Fruit fly (Drosophila melanogaster): ENCODE results near the gene CG11327.

Gene CG11327

DNA sequence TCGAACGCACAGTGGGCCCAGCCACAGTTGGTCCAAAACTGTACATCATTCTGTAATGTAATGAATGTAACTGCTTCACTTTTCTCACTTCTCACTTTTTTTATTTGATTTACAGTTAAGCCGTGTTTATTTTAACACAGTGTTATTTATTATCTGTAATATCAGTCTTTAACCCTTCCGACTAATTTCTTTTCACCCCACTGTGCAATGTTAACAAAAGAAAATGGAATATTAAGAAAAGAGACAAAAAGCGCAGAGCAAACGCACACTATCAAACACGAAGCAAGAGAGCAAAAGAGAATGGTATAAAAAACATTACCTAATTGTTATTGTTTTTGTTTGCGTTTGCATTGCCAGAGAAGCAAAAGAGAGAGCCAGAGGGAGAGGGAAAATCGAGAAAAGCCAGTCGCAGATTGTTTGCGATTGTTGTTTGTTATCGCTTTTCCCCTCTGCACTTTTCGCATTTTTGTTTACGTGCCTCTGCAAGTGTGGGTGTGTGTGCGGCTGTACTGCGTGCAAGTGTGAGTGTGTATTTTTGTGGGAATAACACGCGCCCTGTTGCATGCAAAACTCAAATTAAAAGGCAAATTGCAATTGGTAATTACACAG lies 39.3 kb downstream of the CG11327 start (continued):
- TF ChIP-seq CG2199 (GFP tag; IDR thresholded peaks at IDR 0.05) (peak; percentile 98), CoRest (tag; optimal IDR thresholded peaks at IDR 0.05) (peak; percentile 98), sr (GFP tag; IDR thresholded peaks at IDR 0.05) (peak; percentile 90), Doc2 (GFP tag; IDR thresholded peaks at IDR 0.05) (no peak; the same call in 1 of the 2 replicates), H15 (GFP tag; IDR thresholded peaks at IDR 0.05) (peak; percentile 97), CG33213 (GFP tag; optimal IDR thresholded peaks at IDR 0.05) (peak; percentile 98), wek (GFP tag; optimal IDR thresholded peaks at IDR 0.05) (peak; percentile 96), CG12769 (tag; optimal IDR thresholded peaks at IDR 0.05) (peak; percentile 98), fd102C (GFP tag; optimal IDR thresholded peaks at IDR 0.05) (peak; percentile 93), CG7786 (GFP tag; optimal IDR thresholded peaks at IDR 0.05) (peak; percentile 98), CG9797 (GFP tag; optimal IDR thresholded peaks at IDR 0.05) (peak; percentile 62), slbo (GFP tag; IDR thresholded peaks at IDR 0.05) (peak; percentile 97), stc (GFP tag; IDR thresholded peaks at IDR 0.05) (peak; percentile 98), Xbp1 (GFP tag; optimal IDR thresholded peaks at IDR 0.05) (peak; percentile 99), CG2202 (tag; optimal IDR thresholded peaks at IDR 0.05) (peak; percentile 98), en (GFP tag; optimal IDR thresholded peaks at IDR 0.05) (peak; percentile 98), CG12659 (GFP tag; optimal IDR thresholded peaks at IDR 0.05) (peak; percentile 98), CG31388 (GFP tag; optimal IDR thresholded peaks at IDR 0.05) (peak; percentile 93), CG4617 (GFP tag; optimal IDR thresholded peaks at IDR 0.05; ENCODE audit: borderline replicate concordance) (peak; percentile 97), luna (GFP tag; optimal IDR thresholded peaks at IDR 0.05) (peak; percentile 93), stwl (tag; optimal IDR thresholded peaks at IDR 0.05) (peak; percentile 66), HLH3B (GFP tag; IDR thresholded peaks at IDR 0.05) (peak; percentile 98), CG5245 (GFP tag; optimal IDR thresholded peaks at IDR 0.05) (peak; percentile 98), CG32532 (GFP tag; IDR thresholded peaks at IDR 0.05) (peak; percentile 97), CG10209 (GFP tag; optimal IDR thresholded peaks at IDR 0.05) (peak; percentile 98), Dad (GFP tag; optimal IDR thresholded peaks at IDR 0.05) (peak; percentile 98), sd (tag; optimal IDR thresholded peaks at IDR 0.05) (peak; percentile 95), CG10654 (GFP tag; optimal IDR thresholded peaks at IDR 0.05) (peak; percentile 98), peb (GFP tag; IDR thresholded peaks at IDR 0.05) (peak; percentile 94), knrl (GFP tag; IDR thresholded peaks at IDR 0.05; ENCODE audit: partially characterized antibody) (peak; percentile 50; the same call in 2 of the 3 replicates), CG18764 (GFP tag; optimal IDR thresholded peaks at IDR 0.05) (peak; percentile 97), jing (GFP tag; optimal IDR thresholded peaks at IDR 0.05) (peak; percentile 98), CG9876 (GFP tag; optimal IDR thresholded peaks at IDR 0.05) (peak; percentile 96), btn (GFP tag; optimal IDR thresholded peaks at IDR 0.05) (peak; percentile 98), CG6765 (GFP tag; optimal IDR thresholded peaks at IDR 0.05) (peak; percentile 97), Drgx (GFP tag; IDR thresholded peaks at IDR 0.05) (peak; percentile 98), exex (tag; optimal IDR thresholded peaks at IDR 0.05) (peak; percentile 89), Bteb2 (GFP tag; optimal IDR thresholded peaks at IDR 0.05) (peak; percentile 98), CG8924 (tag; optimal IDR thresholded peaks at IDR 0.05) (peak; percentile 99), Nf-YB (GFP tag; optimal IDR thresholded peaks at IDR 0.05) (peak; percentile 90), CG31441 (GFP tag; IDR thresholded peaks at IDR 0.05) (peak; percentile 99), CG11695 (GFP tag; IDR thresholded peaks at IDR 0.05) (peak; percentile 98), CG2678 (tag; optimal IDR thresholded peaks at IDR 0.05) (peak; percentile 99), CG15601 (tag; optimal IDR thresholded peaks at IDR 0.05) (peak; percentile 97), CG14860 (GFP tag; IDR thresholded peaks at IDR 0.05; ENCODE audit: partially characterized antibody) (peak; percentile 57), zf30C (GFP tag; optimal IDR thresholded peaks at IDR 0.05) (no peak), sug (tag; optimal IDR thresholded peaks at IDR 0.05) (peak; percentile 95), croc (GFP tag; conservative IDR thresholded peaks at IDR 0.05) (peak; percentile 94), Hr3 (GFP tag; optimal IDR thresholded peaks at IDR 0.05) (peak; percentile 97), Sox102F (GFP tag; optimal IDR thresholded peaks at IDR 0.05) (peak; percentile 99)

Measured in whole organism, embryonic.